Worm (Caenorhabditis elegans) whole organism, L3 larva: Measurements from ENCODE around the gene M04C3.1.
A peak's percentile ranks its signal among the peaks of the same experiment; 100 is the strongest.

Source experiments
- R02D3.7 ChIP-seq: fragments of 150-350 bp; optimal IDR thresholded peaks from 2 replicates; lab custom pipeline; 2014; ENCODE audit warnings: missing biosample characterization, missing genetic modification characterization
- ceh-82 ChIP-seq: fragments of 150-350 bp; optimal IDR thresholded peaks from 2 replicates; lab custom pipeline; 2014; ENCODE audit warnings: missing biosample characterization, missing genetic modification characterization
- ceh-9 ChIP-seq: sonication (generic microtip); optimal IDR thresholded peaks from 2 replicates; lab custom pipeline; 2018; ENCODE audit warnings: missing biosample characterization, missing genetic modification characterization
- daf-12 ChIP-seq: fragments of 150-350 bp; optimal IDR thresholded peaks from 2 replicates; lab custom pipeline; 2014; ENCODE audit warnings: missing biosample characterization, missing genetic modification reagents, missing genetic modification characterization
- egl-5 ChIP-seq: fragments of 150-350 bp; optimal IDR thresholded peaks from 2 replicates; lab custom pipeline; 2017; ENCODE audit warnings: missing biosample characterization, missing genetic modification reagents, missing genetic modification characterization, inconsistent platforms
- elt-1 ChIP-seq: fragments of 150-350 bp; optimal IDR thresholded peaks from 2 replicates; lab custom pipeline; 2014; ENCODE audit warnings: missing biosample characterization, missing genetic modification characterization
- elt-2 ChIP-seq: sonication (generic microtip); optimal IDR thresholded peaks from 2 replicates; lab custom pipeline; 2016; ENCODE audit warnings: missing genetic modification reagents, mild to moderate bottlenecking, missing genetic modification characterization, missing compliant biosample characterization
- elt-3 ChIP-seq, 3 experiments: fragments of 150-350 bp in 1 of 3; sonication (generic microtip) in 2 of 3; optimal IDR thresholded peaks; 2 replicates in 2 of 3; 4 replicates in 1 of 3; lab custom pipeline; 2014 to 2017; ENCODE audit warnings: missing biosample characterization in 3 of 3, missing genetic modification characterization in 3 of 3
- eor-1 ChIP-seq, 2 experiments: fragments of 150-350 bp; optimal IDR thresholded peaks; 2 replicates each; lab custom pipeline; 2014 to 2018; ENCODE audit warnings: missing biosample characterization in 2 of 2, missing genetic modification characterization in 2 of 2
- fos-1 ChIP-seq: fragments of 150-350 bp; optimal IDR thresholded peaks from 2 replicates; lab custom pipeline; 2014; ENCODE audit warnings: missing biosample characterization, missing genetic modification characterization
- hmg-11 ChIP-seq: sonication (generic microtip); optimal IDR thresholded peaks from 2 replicates; lab custom pipeline; 2016; ENCODE audit warnings: missing genetic modification characterization, missing compliant biosample characterization
- jun-1 ChIP-seq: fragments of 150-350 bp; optimal IDR thresholded peaks from 2 replicates; lab custom pipeline; 2014; ENCODE audit warnings: missing biosample characterization, missing genetic modification reagents, missing genetic modification characterization
- lin-15B ChIP-seq: fragments of 150-350 bp; optimal IDR thresholded peaks from 2 replicates; lab custom pipeline; 2014; ENCODE audit warnings: missing biosample characterization, missing genetic modification characterization
- lin-39 ChIP-seq: fragments of 150-350 bp; optimal IDR thresholded peaks from 2 replicates; lab custom pipeline; 2018; ENCODE audit warnings: missing biosample characterization, missing genetic modification reagents, missing genetic modification characterization
- lsy-12 ChIP-seq: sonication (generic microtip); optimal IDR thresholded peaks from 2 replicates; lab custom pipeline; 2016; ENCODE audit warnings: mild to moderate bottlenecking, missing genetic modification characterization, missing compliant biosample characterization
- mdl-1 ChIP-seq: fragments of 150-350 bp; optimal IDR thresholded peaks from 2 replicates; lab custom pipeline; 2014; ENCODE audit warnings: missing biosample characterization, missing genetic modification characterization
- mml-1 ChIP-seq: fragments of 150-350 bp; sonication (generic microtip); optimal IDR thresholded peaks from 3 replicates; lab custom pipeline; 2014; ENCODE audit warnings: missing biosample characterization, missing genetic modification characterization
- nfya-1 ChIP-seq: sonication (generic microtip); optimal IDR thresholded peaks from 2 replicates; lab custom pipeline; 2017; ENCODE audit warnings: missing genetic modification characterization, mild to moderate bottlenecking, missing compliant biosample characterization, antibody characterized with exemption, moderate library complexity; ENCODE audit not compliant: insufficient read depth
- nhr-11 ChIP-seq: fragments of 150-350 bp; optimal IDR thresholded peaks from 2 replicates; lab custom pipeline; 2014; ENCODE audit warnings: missing biosample characterization, missing genetic modification characterization
- nhr-12 ChIP-seq: fragments of 150-350 bp; optimal IDR thresholded peaks from 2 replicates; lab custom pipeline; 2014; ENCODE audit warnings: missing biosample characterization, missing genetic modification characterization
- nhr-23 ChIP-seq: fragments of 150-350 bp; optimal IDR thresholded peaks from 2 replicates; lab custom pipeline; 2014; ENCODE audit warnings: missing biosample characterization, missing genetic modification reagents, missing genetic modification characterization
- nhr-25 ChIP-seq: sonication (generic microtip); optimal IDR thresholded peaks from 2 replicates; lab custom pipeline; 2017; ENCODE audit warnings: missing biosample characterization, missing genetic modification characterization
- nhr-28 ChIP-seq: fragments of 150-350 bp; optimal IDR thresholded peaks from 2 replicates; lab custom pipeline; 2014; ENCODE audit warnings: missing biosample characterization, missing genetic modification characterization
- nhr-43 ChIP-seq: sonication (generic microtip); optimal IDR thresholded peaks from 2 replicates; lab custom pipeline; 2016; ENCODE audit warnings: mild to moderate bottlenecking, missing genetic modification characterization, missing compliant biosample characterization; ENCODE audit not compliant: poor library complexity, severe bottlenecking
- nhr-67 ChIP-seq: fragments of 150-350 bp; optimal IDR thresholded peaks from 2 replicates; lab custom pipeline; 2014; ENCODE audit warnings: missing biosample characterization, missing genetic modification characterization
- nhr-76 ChIP-seq: fragments of 150-350 bp; sonication (generic microtip); optimal IDR thresholded peaks from 5 replicates; lab custom pipeline; 2014; ENCODE audit warnings: missing biosample characterization, missing genetic modification characterization
- nhr-77 ChIP-seq: fragments of 150-350 bp; optimal IDR thresholded peaks from 2 replicates; lab custom pipeline; 2014; ENCODE audit warnings: missing biosample characterization, missing genetic modification characterization
- pha-4 ChIP-seq: fragments of 150-350 bp; optimal IDR thresholded peaks from 2 replicates; lab custom pipeline; 2014; ENCODE audit warnings: missing biosample characterization, missing genetic modification reagents, missing genetic modification characterization
- pqm-1 ChIP-seq: fragments of 150-350 bp; optimal IDR thresholded peaks from 2 replicates; lab custom pipeline; 2017; ENCODE audit warnings: missing biosample characterization, missing genetic modification characterization, inconsistent platforms
- sea-2 ChIP-seq: fragments of 150-350 bp; sonication (generic microtip); optimal IDR thresholded peaks from 4 replicates; lab custom pipeline; 2014; ENCODE audit warnings: missing biosample characterization, missing genetic modification reagents, missing genetic modification characterization
- snpc-4 ChIP-seq: fragments of 150-350 bp; optimal IDR thresholded peaks from 2 replicates; lab custom pipeline; 2014; ENCODE audit warnings: missing biosample characterization, missing genetic modification characterization
- unc-39 ChIP-seq: sonication (generic microtip); optimal IDR thresholded peaks from 4 replicates; lab custom pipeline; 2017; ENCODE audit warnings: missing biosample characterization, missing genetic modification characterization
- unc-62 ChIP-seq: fragments of 150-350 bp; sonication (generic microtip); optimal IDR thresholded peaks from 4 replicates; lab custom pipeline; 2014; ENCODE audit warnings: missing biosample characterization, missing genetic modification reagents, missing genetic modification characterization
- zag-1 ChIP-seq: fragments of 150-350 bp; optimal IDR thresholded peaks from 2 replicates; lab custom pipeline; 2014; ENCODE audit warnings: missing biosample characterization, missing genetic modification characterization
- ztf-4 ChIP-seq: fragments of 150-350 bp; optimal IDR thresholded peaks from 2 replicates; lab custom pipeline; 2014; ENCODE audit warnings: missing biosample characterization, missing genetic modification characterization

The M04C3.1 gene

DNA sequence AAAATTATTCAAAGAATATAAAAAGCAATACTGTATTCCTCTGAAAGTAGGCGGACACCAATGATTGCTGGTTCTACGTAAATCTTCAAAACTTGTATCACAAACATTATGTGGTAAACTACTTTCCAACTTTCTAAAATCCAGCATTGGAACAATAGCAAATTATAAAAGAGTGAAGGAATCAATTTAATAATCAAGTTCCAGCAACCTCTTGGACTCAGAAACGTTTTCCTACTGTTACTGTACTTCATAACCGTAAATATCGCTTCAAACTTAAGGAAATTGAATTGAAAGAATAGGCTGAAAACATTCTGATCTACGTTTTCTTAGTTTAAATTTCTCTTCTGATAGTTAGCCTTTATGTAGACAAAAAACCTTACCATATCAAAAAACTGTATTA, 41.8 kb downstream of the M04C3.1 start:
- TF ChIP-seq ceh-9 (tag; lab: Kevin White, UChicago) = no peak
- no peak for TF ChIP-seq lin-15B
- TF ChIP-seq R02D3.7 (tag; lab: Kevin White, UChicago) = no peak
- TF ChIP-seq elt-3 (tag; optimal IDR thresholded peaks at IDR 0.05; lab: Kevin White, UChicago) = no peak
- TF ChIP-seq nhr-43 (tag; lab: Kevin White, UChicago) = no peak
- TF ChIP-seq nhr-11 = no peak
- no peak for TF ChIP-seq unc-39 (tag; lab: Kevin White, UChicago)
- no peak for TF ChIP-seq sea-2 (GFP tag; lab: Kevin White, UChicago)
- TF ChIP-seq mdl-1 (tag; lab: Kevin White, UChicago) = no peak
- no peak for TF ChIP-seq fos-1

DNA sequence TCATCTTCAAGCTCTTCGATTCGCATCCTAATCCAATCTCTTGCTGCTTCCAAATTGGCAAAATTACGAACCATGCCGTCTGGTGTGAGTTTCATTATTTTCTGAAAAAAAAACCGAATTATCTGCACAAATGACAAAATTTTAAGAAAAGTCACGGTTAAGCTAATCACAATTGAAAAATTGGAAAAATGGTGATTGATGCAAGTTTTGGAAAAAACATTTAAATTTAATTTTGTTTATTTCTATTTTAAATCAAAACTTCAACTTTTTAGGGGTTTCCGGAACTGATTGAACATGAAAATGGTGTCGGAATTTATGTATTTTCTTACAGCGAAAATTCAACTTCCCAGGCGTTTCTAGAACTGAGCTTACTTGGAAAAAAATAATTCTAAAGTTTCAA, 42.5 kb downstream of the M04C3.1 start, which contains the start of gene C25F9.12:
Gene C25F9.12 (minus strand): TSS at position 101 of the 400 bp plus-strand sequence.
- TF ChIP-seq nhr-25 = no peak
- TF ChIP-seq ztf-4 (tag; lab: Kevin White, UChicago) = no peak
- no peak for TF ChIP-seq nhr-12 (tag; lab: Kevin White, UChicago)
- no peak for TF ChIP-seq nhr-28
- no peak for TF ChIP-seq nhr-43 (tag; lab: Kevin White, UChicago)
- no peak for TF ChIP-seq egl-5
- TF ChIP-seq nhr-77 (tag; lab: Kevin White, UChicago) = no peak
- no peak for TF ChIP-seq zag-1
- TF ChIP-seq lin-39 (tag; lab: Kevin White, UChicago) = no peak
- TF ChIP-seq nhr-11 = no peak

- TF ChIP-seq egl-5 = no peak
- TF ChIP-seq elt-2 (tag; lab: Kevin White, UChicago) = peak; percentile 52
- peak; percentile 27 for TF ChIP-seq pha-4 (tag; lab: Kevin White, UChicago)
- TF ChIP-seq pqm-1 = peak; percentile 53
- TF ChIP-seq mdl-1 (tag; lab: Kevin White, UChicago) = no peak
- no peak for TF ChIP-seq ceh-82
Measured at ce11 chrV:19401429-19401828, 44.0 kb downstream of the M04C3.1 start.

ce11 chrV:19400619-19401018, 44.8 kb downstream of the M04C3.1 start, which contains the start of gene srw-86:
Gene srw-86 (minus strand): TSS chrV:19400719.
- TF ChIP-seq sea-2 (GFP tag; lab: Kevin White, UChicago) (no peak), lsy-12 (tag; lab: Kevin White, UChicago) (no peak), nhr-28 (no peak), unc-62 (GFP tag; lab: Kevin White, UChicago) (no peak), ceh-82 (no peak), eor-1 (tag; optimal IDR thresholded peaks at IDR 0.05; lab: Kevin White, UChicago) (no peak), mml-1 (no peak), daf-12 (tag; lab: Kevin White, UChicago) (no peak), nhr-12 (tag; lab: Kevin White, UChicago) (no peak), elt-2 (tag; lab: Kevin White, UChicago) (no peak), hmg-11 (tag; lab: Kevin White, UChicago) (no peak), lin-39 (tag; lab: Kevin White, UChicago) (no peak), nhr-77 (tag; lab: Kevin White, UChicago) (no peak), snpc-4 (tag; lab: Kevin White, UChicago) (no peak)
- TF ChIP-seq, all 47 proteins: peak for 0

DNA sequence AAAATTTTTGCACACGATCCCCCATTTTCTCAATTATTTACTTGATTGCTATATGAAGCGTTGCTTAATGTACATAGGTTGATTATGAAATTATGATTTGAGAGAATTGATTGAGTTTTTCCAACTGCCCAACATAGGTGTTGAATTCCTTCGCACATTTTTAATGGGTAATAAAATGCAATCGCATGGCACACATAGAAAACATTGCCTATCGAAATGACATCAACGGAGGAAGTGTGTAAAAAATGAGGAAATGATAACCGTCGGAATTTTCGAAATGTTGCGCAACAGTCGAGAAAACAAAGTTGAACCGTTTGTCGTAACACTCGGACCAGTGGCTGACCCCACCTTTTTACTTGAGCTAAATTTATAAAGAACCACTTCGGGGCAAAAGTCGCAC, 46.1 kb downstream of the M04C3.1 start:
- TF ChIP-seq elt-2 (tag; lab: Kevin White, UChicago) = peak; percentile 4

- TF ChIP-seq hmg-11 (tag; lab: Kevin White, UChicago) (no peak), unc-39 (tag; lab: Kevin White, UChicago) (no peak), snpc-4 (tag; lab: Kevin White, UChicago) (no peak), nhr-23 (tag; lab: Kevin White, UChicago) (no peak), ceh-82 (no peak), mdl-1 (tag; lab: Kevin White, UChicago) (no peak), lsy-12 (tag; lab: Kevin White, UChicago) (no peak), elt-3 (tag; optimal IDR thresholded peaks at IDR 0.05; lab: Kevin White, UChicago) (no peak), nhr-28 (no peak), sea-2 (GFP tag; lab: Kevin White, UChicago) (no peak), unc-62 (GFP tag; lab: Kevin White, UChicago) (no peak), nfya-1 (tag; lab: Kevin White, UChicago) (no peak), egl-5 (no peak), jun-1 (tag; lab: Kevin White, UChicago) (no peak), nhr-76 (no peak), nhr-67 (tag; lab: Kevin White, UChicago) (no peak), elt-1 (tag; lab: Kevin White, UChicago) (no peak)
- TF ChIP-seq, all 47 proteins: peak for 0
Measured at ce11 chrV:19398882-19399281, 46.5 kb downstream of the M04C3.1 start, which contains the start of gene C25F9.13. Gene C25F9.13 (minus strand): TSS chrV:19398982.
